Worm (Caenorhabditis elegans): ENCODE data around the gene Y39A3B.7.

DNA sequence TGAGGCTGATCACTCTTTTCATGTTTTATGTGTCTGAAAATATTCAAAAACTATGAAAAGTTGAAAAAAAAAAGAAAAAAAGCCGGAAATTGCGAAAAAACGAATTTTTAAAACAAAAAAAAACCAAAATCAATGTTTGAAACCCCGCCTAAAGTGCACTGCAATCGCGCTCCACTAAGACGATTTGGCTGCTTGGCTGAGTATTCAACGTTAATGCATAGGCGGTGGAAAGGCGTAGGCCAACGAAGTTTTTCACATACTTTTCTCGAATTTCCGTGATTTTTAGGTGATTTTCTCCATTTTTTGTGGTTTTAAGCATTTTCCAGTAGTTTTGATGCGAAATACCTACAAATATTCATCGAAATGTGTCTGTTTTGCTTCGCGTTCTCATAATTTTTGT lies 34.5 kb downstream of the Y39A3B.7 start, which contains the start of the genes polh-1 and rps-22:
- TF ChIP-seq med-1 (GFP tag; optimal IDR thresholded peaks at IDR 0.05; ENCODE audit: insufficient read depth) (no peak), T22C8.4 (GFP tag; IDR thresholded peaks at IDR 0.05) (no peak), flt-1 (GFP tag; IDR thresholded peaks at IDR 0.05) (peak; percentile 65; the same call in 1 of the 2 replicates)
